Fruit fly (Drosophila melanogaster): ENCODE data around the gene ssp6.

dm6 chr3L:6132009-6132408, 55.5 kb downstream of the ssp6 start, which contains the start of gene Cpr65Au:
- no peak for TF ChIP-seq CG4496 (GFP tag; IDR thresholded peaks at IDR 0.05)
- TF ChIP-seq CG17806 (tag; optimal IDR thresholded peaks at IDR 0.05), result no peak
- no peak for TF ChIP-seq EcR (GFP tag; optimal IDR thresholded peaks at IDR 0.05)
- TF ChIP-seq D1 (tag; optimal IDR thresholded peaks at IDR 0.05), result no peak
- no peak for TF ChIP-seq CG8159 (tag; optimal IDR thresholded peaks at IDR 0.05)
- TF ChIP-seq CG12605 (GFP tag; IDR thresholded peaks at IDR 0.05), result no peak
